Fruit fly (Drosophila melanogaster): ENCODE results near the gene Pus1.

Pus1 gene

dm6 chr3R:20608199-20608598 lies 15.7 kb upstream of the Pus1 start:
- TF ChIP-seq h (optimal IDR thresholded peaks at IDR 0.05): no peak
- no peak for TF ChIP-seq psq (optimal IDR thresholded peaks at IDR 0.05)
- no peak for TF ChIP-seq Myc (optimal IDR thresholded peaks at IDR 0.05)
- TF ChIP-seq Sin3A (optimal IDR thresholded peaks at IDR 0.05): no peak
- TF ChIP-seq insv (optimal IDR thresholded peaks at IDR 0.05): no peak
- TF ChIP-seq ttk (optimal IDR thresholded peaks at IDR 0.05): no peak

dm6 chr3R:20605562-20606155 lies 13.2 kb upstream of the Pus1 start:
- TF ChIP-seq Sin3A (optimal IDR thresholded peaks at IDR 0.05) (no peak), Myc (optimal IDR thresholded peaks at IDR 0.05) (no peak), ttk (optimal IDR thresholded peaks at IDR 0.05) (no peak), psq (optimal IDR thresholded peaks at IDR 0.05) (no peak), h (optimal IDR thresholded peaks at IDR 0.05) (no peak), insv (optimal IDR thresholded peaks at IDR 0.05) (no peak)

- TF ChIP-seq Myc (optimal IDR thresholded peaks at IDR 0.05) (no peak), h (optimal IDR thresholded peaks at IDR 0.05) (no peak), ttk (optimal IDR thresholded peaks at IDR 0.05) (no peak), Sin3A (optimal IDR thresholded peaks at IDR 0.05) (no peak), insv (optimal IDR thresholded peaks at IDR 0.05) (no peak), psq (optimal IDR thresholded peaks at IDR 0.05) (no peak)
Measured at dm6 chr3R:20605078-20605477, 12.6 kb upstream of the Pus1 start.

- TF ChIP-seq Sin3A (optimal IDR thresholded peaks at IDR 0.05) (no peak), psq (optimal IDR thresholded peaks at IDR 0.05) (no peak), insv (optimal IDR thresholded peaks at IDR 0.05) (no peak), Myc (optimal IDR thresholded peaks at IDR 0.05) (no peak), ttk (optimal IDR thresholded peaks at IDR 0.05) (no peak), h (optimal IDR thresholded peaks at IDR 0.05) (no peak)
Measured at dm6 chr3R:20604078-20604477, 11.6 kb upstream of the Pus1 start.

- TF ChIP-seq ttk (optimal IDR thresholded peaks at IDR 0.05) (no peak), h (optimal IDR thresholded peaks at IDR 0.05) (no peak), psq (optimal IDR thresholded peaks at IDR 0.05) (no peak), Myc (optimal IDR thresholded peaks at IDR 0.05) (no peak), insv (optimal IDR thresholded peaks at IDR 0.05) (no peak), Sin3A (optimal IDR thresholded peaks at IDR 0.05) (no peak)
Measured at dm6 chr3R:20602599-20602998, 10.1 kb upstream of the Pus1 start.

dm6 chr3R:20600109-20600508 lies 7.6 kb upstream of the Pus1 start:
- TF ChIP-seq insv (optimal IDR thresholded peaks at IDR 0.05): no peak
- TF ChIP-seq ttk (optimal IDR thresholded peaks at IDR 0.05): no peak
- TF ChIP-seq Sin3A (optimal IDR thresholded peaks at IDR 0.05): no peak
- TF ChIP-seq Myc (optimal IDR thresholded peaks at IDR 0.05): no peak
- no peak for TF ChIP-seq psq (optimal IDR thresholded peaks at IDR 0.05)
- TF ChIP-seq h (optimal IDR thresholded peaks at IDR 0.05): no peak

- no peak for TF ChIP-seq Myc (optimal IDR thresholded peaks at IDR 0.05)
- no peak for TF ChIP-seq psq (optimal IDR thresholded peaks at IDR 0.05)
- no peak for TF ChIP-seq insv (optimal IDR thresholded peaks at IDR 0.05)
- TF ChIP-seq ttk (optimal IDR thresholded peaks at IDR 0.05): no peak
- TF ChIP-seq h (optimal IDR thresholded peaks at IDR 0.05): no peak
- no peak for TF ChIP-seq Sin3A (optimal IDR thresholded peaks at IDR 0.05)
Measured at dm6 chr3R:20597407-20598325, 5.2 kb upstream of the Pus1 start.

dm6 chr3R:20596337-20596962 lies 4.0 kb upstream of the Pus1 start:
- TF ChIP-seq h (optimal IDR thresholded peaks at IDR 0.05) (no peak), insv (optimal IDR thresholded peaks at IDR 0.05) (no peak), Sin3A (optimal IDR thresholded peaks at IDR 0.05) (no peak), psq (optimal IDR thresholded peaks at IDR 0.05) (no peak), ttk (optimal IDR thresholded peaks at IDR 0.05) (no peak), Myc (optimal IDR thresholded peaks at IDR 0.05) (no peak)

- TF ChIP-seq Myc (optimal IDR thresholded peaks at IDR 0.05) (no peak), insv (optimal IDR thresholded peaks at IDR 0.05) (no peak), psq (optimal IDR thresholded peaks at IDR 0.05) (no peak), ttk (optimal IDR thresholded peaks at IDR 0.05) (no peak), h (optimal IDR thresholded peaks at IDR 0.05) (no peak), Sin3A (optimal IDR thresholded peaks at IDR 0.05) (no peak)
Measured at dm6 chr3R:20595901-20596300, 3.4 kb upstream of the Pus1 start.

dm6 chr3R:20595145-20595812 lies 2.8 kb upstream of the Pus1 start:
- TF ChIP-seq h (optimal IDR thresholded peaks at IDR 0.05): no peak
- no peak for TF ChIP-seq Myc (optimal IDR thresholded peaks at IDR 0.05)
- no peak for TF ChIP-seq Sin3A (optimal IDR thresholded peaks at IDR 0.05)
- TF ChIP-seq psq (optimal IDR thresholded peaks at IDR 0.05): no peak
- TF ChIP-seq insv (optimal IDR thresholded peaks at IDR 0.05): no peak
- TF ChIP-seq ttk (optimal IDR thresholded peaks at IDR 0.05): no peak
